Fruit fly (Drosophila melanogaster) whole organism: ENCODE results near the gene CG8861.

Source experiments
- CG8478 ChIP-seq: fragments of >200 bp; optimal IDR thresholded peaks from 2 replicates; lab custom pipeline; 2018; ENCODE audit warnings: inconsistent platforms
- pan ChIP-seq: fragments of >200 bp; optimal IDR thresholded peaks from 2 replicates; lab custom pipeline; 2017
- usp ChIP-seq: fragments of >200 bp; optimal IDR thresholded peaks from 2 replicates; lab custom pipeline; 2017; ENCODE audit warnings: missing biosample characterization, missing genetic modification characterization, mixed read lengths

dm6 chr3R:9365121-9365520, 36.8 kb upstream of the CG8861 start, which contains the start of gene Srr:
- TF ChIP-seq CG8478 (lab: Kevin White, UChicago) (no peak), usp (GFP tag; lab: Kevin White, UChicago) (no peak), pan (lab: Kevin White, UChicago) (no peak)
